Fruit fly (Drosophila melanogaster): ENCODE data around the gene msd5.

The msd5 gene

DNA sequence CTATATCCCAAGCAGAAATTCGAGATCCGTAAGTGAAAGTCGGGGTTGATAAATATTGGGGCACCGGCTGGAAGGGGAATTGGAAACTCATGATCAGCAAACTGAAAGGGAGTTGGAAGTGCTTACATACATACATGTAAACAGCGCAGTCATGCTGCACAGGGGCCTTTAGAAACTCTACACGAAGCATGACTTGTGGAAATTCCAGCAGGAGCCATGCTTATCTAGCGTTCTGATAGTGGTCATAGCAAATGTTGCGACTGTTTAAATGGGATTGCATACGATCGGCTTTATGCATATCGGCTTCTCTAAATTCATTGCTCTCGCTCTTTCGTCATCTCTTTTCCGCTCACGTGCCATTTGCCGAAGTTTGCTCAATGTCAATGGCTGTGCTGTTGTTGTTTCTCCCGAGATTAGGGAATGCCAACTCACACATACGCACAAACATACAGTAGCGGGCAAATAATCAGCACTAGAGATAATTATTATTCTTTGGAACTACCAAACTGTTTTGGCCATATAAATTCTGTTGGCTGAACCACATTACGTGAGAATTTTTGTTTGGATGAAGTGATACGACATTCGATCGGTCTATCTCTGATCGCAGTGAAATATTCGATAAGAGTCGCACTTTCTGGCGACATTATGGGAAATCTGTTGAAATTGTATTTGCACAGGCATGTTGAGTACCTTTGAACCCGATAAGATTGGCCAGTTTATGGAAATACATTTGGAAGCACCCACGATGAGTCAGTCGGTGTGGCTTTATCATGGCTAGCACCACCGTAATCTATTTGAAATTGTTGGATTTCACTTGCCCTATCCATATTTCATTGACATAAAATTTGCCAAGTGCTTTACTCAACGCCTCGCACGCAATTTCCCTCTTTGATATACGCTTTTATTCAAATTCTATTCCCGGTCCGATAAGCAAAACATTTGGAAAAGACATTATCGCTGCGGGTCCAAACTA is 3.3 kb upstream of the msd5 start (continued):
- TF ChIP-seq bab2 (GFP tag; optimal IDR thresholded peaks at IDR 0.05) (no peak), her (GFP tag; optimal IDR thresholded peaks at IDR 0.05) (no peak), Bgb (GFP tag; IDR thresholded peaks at IDR 0.05; ENCODE audit: partially characterized antibody) (no peak), CG32532 (GFP tag; IDR thresholded peaks at IDR 0.05) (peak; percentile 58), CTCF (GFP tag; optimal IDR thresholded peaks at IDR 0.05) (no peak), sim (GFP tag; IDR thresholded peaks at IDR 0.05) (no peak), Taf1 (GFP tag; IDR thresholded peaks at IDR 0.05) (no peak), CG6175 (GFP tag; IDR thresholded peaks at IDR 0.05) (no peak), CG15011 (GFP tag; optimal IDR thresholded peaks at IDR 0.05) (no peak), stwl (tag; optimal IDR thresholded peaks at IDR 0.05) (no peak), CG4730 (GFP tag; IDR thresholded peaks at IDR 0.05) (no peak), Lim3 (GFP tag; IDR thresholded peaks at IDR 0.05) (no peak), CG8388 (GFP tag; optimal IDR thresholded peaks at IDR 0.05) (no peak), CG10274 (GFP tag; optimal IDR thresholded peaks at IDR 0.05) (no peak), mirr (GFP tag; optimal IDR thresholded peaks at IDR 0.05) (peak; percentile 74), fd64A (GFP tag; optimal IDR thresholded peaks at IDR 0.05) (no peak), HLH4C (GFP tag; IDR thresholded peaks at IDR 0.05; ENCODE audit: partially characterized antibody) (no peak), ranshi (GFP tag; IDR thresholded peaks at IDR 0.05) (no peak), lov (optimal IDR thresholded peaks at IDR 0.05) (no peak), lov (GFP tag; IDR thresholded peaks at IDR 0.05) (no peak), CG32772 (GFP tag; IDR thresholded peaks at IDR 0.05) (no peak), CG1603 (tag; optimal IDR thresholded peaks at IDR 0.05) (no peak), CG10431 (GFP tag; optimal IDR thresholded peaks at IDR 0.05) (no peak), HLHmδ (GFP tag; optimal IDR thresholded peaks at IDR 0.05) (no peak), Med (GFP tag) (peak; percentile 90), CG17328 (GFP tag; IDR thresholded peaks at IDR 0.05) (no peak), Nf-YC (tag; optimal IDR thresholded peaks at IDR 0.05) (no peak), cad (GFP tag; optimal IDR thresholded peaks at IDR 0.05) (no peak), CG12391 (tag; optimal IDR thresholded peaks at IDR 0.05) (no peak), CG3995 (GFP tag; optimal IDR thresholded peaks at IDR 0.05) (peak; percentile 12), CG17612 (GFP tag; IDR thresholded peaks at IDR 0.05) (no peak), CG13287 (GFP tag; IDR thresholded peaks at IDR 0.05; ENCODE audit: partially characterized antibody) (no peak), shn (GFP tag; optimal IDR thresholded peaks at IDR 0.05) (no peak), disco-r (GFP tag; optimal IDR thresholded peaks at IDR 0.05) (no peak), CG33557 (GFP tag; optimal IDR thresholded peaks at IDR 0.05) (no peak), stc (GFP tag; IDR thresholded peaks at IDR 0.05) (peak; percentile 47; the same call in 1 of the 2 replicates), aop (GFP tag; IDR thresholded peaks at IDR 0.05) (no peak), Fer3 (tag; optimal IDR thresholded peaks at IDR 0.05) (peak; percentile 15), CG33213 (GFP tag; optimal IDR thresholded peaks at IDR 0.05) (no peak), CG17186 (GFP tag; optimal IDR thresholded peaks at IDR 0.05) (no peak), Side (GFP tag; optimal IDR thresholded peaks at IDR 0.05) (no peak), pros (GFP tag; optimal IDR thresholded peaks at IDR 0.05) (no peak), CG31388 (GFP tag; optimal IDR thresholded peaks at IDR 0.05) (no peak), lmd (GFP tag; IDR thresholded peaks at IDR 0.05) (no peak), sug (tag; optimal IDR thresholded peaks at IDR 0.05) (peak; percentile 76), jing (GFP tag; optimal IDR thresholded peaks at IDR 0.05) (no peak), CG2199 (GFP tag; IDR thresholded peaks at IDR 0.05) (no peak), yki (optimal IDR thresholded peaks at IDR 0.05) (no peak), CG7271 (tag; optimal IDR thresholded peaks at IDR 0.05) (no peak), hth (optimal IDR thresholded peaks at IDR 0.05) (no peak), gem (tag; optimal IDR thresholded peaks at IDR 0.05) (no peak)

All from whole organism, embryonic.